Fruit fly (Drosophila melanogaster) whole organism, prepupa: Measurements from ENCODE around the gene NFAT.

Experiments
- CG10631 ChIP-seq: fragments of 200-800 bp; sonication (Bioruptor generic); optimal IDR thresholded peaks from 2 replicates; lab custom pipeline; 2016; ENCODE audit warnings: missing biosample characterization, missing genetic modification characterization
- CG11902 ChIP-seq: fragments of 200-800 bp; sonication (Bioruptor generic); optimal IDR thresholded peaks from 3 replicates; lab custom pipeline; 2016; ENCODE audit warnings: missing biosample characterization, missing genetic modification characterization
- CG16779 ChIP-seq: fragments of 200-800 bp; sonication (Bioruptor generic); optimal IDR thresholded peaks from 3 replicates; lab custom pipeline; 2017; ENCODE audit warnings: missing biosample characterization, mild to moderate bottlenecking, missing genetic modification characterization
- CG6163 ChIP-seq: fragments of 200-800 bp; sonication (Bioruptor generic); IDR thresholded peaks from 3 replicates; pipeline ENCODE4 v1.3.6; 2022; ENCODE audit warnings: missing biosample characterization, missing genetic modification characterization
- CG8119 ChIP-seq: fragments of 200-800 bp; sonication (Bioruptor generic); IDR thresholded peaks from 3 replicates; pipeline ENCODE4 v1.3.6; 2022; ENCODE audit warnings: missing biosample characterization, missing genetic modification characterization
- dac ChIP-seq: fragments of 200-800 bp; sonication (Bioruptor generic); optimal IDR thresholded peaks from 2 replicates; lab custom pipeline; 2017; ENCODE audit warnings: missing biosample characterization, mild to moderate bottlenecking, missing genetic modification characterization
- salr ChIP-seq, 2 experiments: fragments of 200-800 bp; sonication (Bioruptor generic); optimal IDR thresholded peaks; 3 replicates each; lab custom pipeline; 2016 to 2018; ENCODE audit warnings: missing biosample characterization in 2 of 2, missing genetic modification characterization in 2 of 2, mild to moderate bottlenecking in 1 of 2
- topi ChIP-seq: fragments of 200-800 bp; sonication (Bioruptor generic); optimal IDR thresholded peaks from 3 replicates; lab custom pipeline; 2016; ENCODE audit warnings: missing biosample characterization, missing genetic modification characterization

dm6 chrX:13699666-13700065 is 75.1 kb downstream of the NFAT start:
- TF ChIP-seq CG8119 (GFP tag; lab: Robert Waterston, UW) (no peak), salr (GFP tag; optimal IDR thresholded peaks at IDR 0.05; lab: Kevin White, UChicago) (no peak), CG6163 (no peak), topi (GFP tag; lab: Kevin White, UChicago) (no peak), CG16779 (tag; lab: Kevin White, UChicago) (no peak), CG11902 (no peak), CG10631 (GFP tag; lab: Kevin White, UChicago) (no peak), dac (GFP tag; lab: Kevin White, UChicago) (no peak)
